Worm (Caenorhabditis elegans): Measurements from ENCODE around the gene osm-5.

Gene osm-5

ce11 chrX:2953522-2954032, 30.5 kb upstream of the osm-5 start:
- TF ChIP-seq ztf-22 (GFP tag; optimal IDR thresholded peaks at IDR 0.05) (no peak), lin-54 (GFP tag; optimal IDR thresholded peaks at IDR 0.05) (no peak), F57A8.1 (GFP tag; optimal IDR thresholded peaks at IDR 0.05) (no peak), unc-130 (GFP tag; optimal IDR thresholded peaks at IDR 0.05) (no peak), chd-7 (tag; optimal IDR thresholded peaks at IDR 0.05) (peak; percentile 3), bed-2 (GFP tag; IDR thresholded peaks at IDR 0.05) (no peak), snpc-4 (GFP tag; optimal IDR thresholded peaks at IDR 0.05) (no peak), snpc-4 (tag; optimal IDR thresholded peaks at IDR 0.05) (no peak), die-1 (tag; optimal IDR thresholded peaks at IDR 0.05) (no peak), ztf-28 (GFP tag; IDR thresholded peaks at IDR 0.05) (no peak), zfh-2 (GFP tag; conservative IDR thresholded peaks at IDR 0.05) (0 out of 2 replicates have a peak, but pooled peaks have one; percentile 52), lsy-27 (tag; optimal IDR thresholded peaks at IDR 0.05; ENCODE audit: borderline replicate concordance, insufficient read depth) (no peak), attf-3 (GFP tag; conservative IDR thresholded peaks at IDR 0.05) (no peak), Y56A3A.18 (GFP tag; IDR thresholded peaks at IDR 0.05) (no peak)

ce11 chrX:2955628-2956027, 28.4 kb upstream of the osm-5 start:
- TF ChIP-seq ztf-28 (GFP tag; IDR thresholded peaks at IDR 0.05) (no peak), bed-2 (GFP tag; IDR thresholded peaks at IDR 0.05) (no peak)

ce11 chrX:2957446-2957985, 26.5 kb upstream of the osm-5 start, which contains the start of gene gbb-1:
Gene gbb-1, plus strand, starts transcription at chrX:2957935.
- TF ChIP-seq ets-4 (GFP tag; optimal IDR thresholded peaks at IDR 0.05) (no peak), ztf-26 (tag; optimal IDR thresholded peaks at IDR 0.05) (no peak), mcd-1 (GFP tag; IDR thresholded peaks at IDR 0.05) (no peak), K12H6.12 (tag; optimal IDR thresholded peaks at IDR 0.05) (no peak), lag-1 (GFP tag; IDR thresholded peaks at IDR 0.05) (no peak), ZK185.1 (tag; optimal IDR thresholded peaks at IDR 0.05; ENCODE audit: poor library complexity, severe bottlenecking) (no peak), F10E7.11 (tag; optimal IDR thresholded peaks at IDR 0.05) (no peak), K11D2.4 (GFP tag; IDR thresholded peaks at IDR 0.05) (no peak), ceh-40 (GFP tag; IDR thresholded peaks at IDR 0.05) (no peak), lin-40 (tag; optimal IDR thresholded peaks at IDR 0.05) (no peak), ceh-100 (GFP tag; IDR thresholded peaks at IDR 0.05) (no peak), T26A5.8 (tag; optimal IDR thresholded peaks at IDR 0.05) (no peak)

ce11 chrX:2960703-2961102, 23.4 kb upstream of the osm-5 start:
- TF ChIP-seq snpc-3.4 (tag; optimal IDR thresholded peaks at IDR 0.05) (no peak), snpc-4 (GFP tag; optimal IDR thresholded peaks at IDR 0.05) (peak; percentile 72), snpc-4 (tag; optimal IDR thresholded peaks at IDR 0.05) (peak; percentile 53 to 94 (median 86)), K11D2.4 (GFP tag; IDR thresholded peaks at IDR 0.05) (no peak), lsy-27 (tag; optimal IDR thresholded peaks at IDR 0.05; ENCODE audit: borderline replicate concordance, insufficient read depth) (no peak), nfya-1 (tag; optimal IDR thresholded peaks at IDR 0.05; ENCODE audit: borderline replicate concordance, insufficient read depth) (no peak), chd-7 (tag; optimal IDR thresholded peaks at IDR 0.05) (no peak), efl-1 (GFP tag; optimal IDR thresholded peaks at IDR 0.05) (no peak), ets-4 (GFP tag; optimal IDR thresholded peaks at IDR 0.05) (no peak), tlf-1 (GFP tag; optimal IDR thresholded peaks at IDR 0.05) (no peak), ceh-27 (GFP tag; optimal IDR thresholded peaks at IDR 0.05) (no peak), akir-1 (GFP tag; optimal IDR thresholded peaks at IDR 0.05) (no peak), nfyb-1 (GFP tag; IDR thresholded peaks at IDR 0.05) (0 out of 2 replicates have a peak, but pooled peaks have one; percentile 41), madf-8 (GFP tag; conservative IDR thresholded peaks at IDR 0.05) (no peak), pbrm-1 (GFP tag; IDR thresholded peaks at IDR 0.05) (0 out of 2 replicates have a peak, but pooled peaks have one; percentile 39), gei-17 (GFP tag; optimal IDR thresholded peaks at IDR 0.05) (no peak), bed-2 (GFP tag; IDR thresholded peaks at IDR 0.05) (no peak), B0019.2 (GFP tag; conservative IDR thresholded peaks at IDR 0.05) (no peak), snpc-1.1 (tag; optimal IDR thresholded peaks at IDR 0.05; ENCODE audit: insufficient read depth) (peak; percentile 78), sdz-38 (tag; optimal IDR thresholded peaks at IDR 0.05) (no peak), K12H6.12 (tag; optimal IDR thresholded peaks at IDR 0.05) (no peak), die-1 (tag; optimal IDR thresholded peaks at IDR 0.05) (no peak), somi-1 (GFP tag; optimal IDR thresholded peaks at IDR 0.05) (no peak), fkh-3 (tag; optimal IDR thresholded peaks at IDR 0.05) (no peak)
